Fruit fly (Drosophila melanogaster): ENCODE results near the gene NijA.

Gene NijA

DNA sequence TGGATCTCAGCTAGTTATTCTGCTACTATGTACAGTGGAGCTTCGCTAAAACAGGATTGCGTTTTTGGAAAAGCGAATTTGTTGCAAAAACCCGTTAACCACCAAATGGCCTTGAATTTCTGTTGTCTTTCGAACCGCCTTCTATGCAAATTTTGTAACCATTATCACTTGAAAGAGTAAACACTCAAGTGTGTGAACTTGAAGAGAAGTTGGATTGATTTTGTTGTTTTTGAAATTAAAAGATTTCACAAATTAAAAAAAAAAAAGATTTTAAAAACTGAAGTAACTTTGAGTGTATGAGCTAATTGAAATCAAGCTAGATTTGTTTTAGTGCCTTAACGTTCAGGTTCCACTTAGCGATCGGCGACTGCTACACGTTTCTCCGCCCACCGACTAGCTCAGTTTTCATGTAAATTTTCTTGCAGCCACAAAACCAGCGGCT is 12.8 kb downstream of the NijA start (continued):
- TF ChIP-seq CG9876 (GFP tag; optimal IDR thresholded peaks at IDR 0.05) (peak; percentile 43), hth (optimal IDR thresholded peaks at IDR 0.05) (no peak), Ptx1 (GFP tag; IDR thresholded peaks at IDR 0.05) (peak; percentile 84), Atf3 (GFP tag; optimal IDR thresholded peaks at IDR 0.05) (peak; percentile 4), C15 (GFP tag; IDR thresholded peaks at IDR 0.05) (no peak), sob (GFP tag; IDR thresholded peaks at IDR 0.05) (0 out of 2 replicates have a peak, but pooled peaks have one; percentile 53), Aef1 (GFP tag; IDR thresholded peaks at IDR 0.05) (no peak; the same call in 2 of the 3 replicates), scrt (GFP tag; optimal IDR thresholded peaks at IDR 0.05) (peak; percentile 25), CG15514 (GFP tag; optimal IDR thresholded peaks at IDR 0.05) (peak; percentile 52), CG12155 (GFP tag; optimal IDR thresholded peaks at IDR 0.05) (no peak), cato (GFP tag; optimal IDR thresholded peaks at IDR 0.05; ENCODE audit: borderline replicate concordance) (peak; percentile 1), repo (GFP tag; optimal IDR thresholded peaks at IDR 0.05) (peak; percentile 61), ken (GFP tag; IDR thresholded peaks at IDR 0.05) (peak; percentile 64; the same call in 2 of the 3 replicates), ab (GFP tag; optimal IDR thresholded peaks at IDR 0.05) (no peak), CG7372 (GFP tag; IDR thresholded peaks at IDR 0.05) (peak; percentile 42; the same call in 1 of the 2 replicates), ara (GFP tag; IDR thresholded peaks at IDR 0.05) (peak; percentile 66; the same call in 1 of the 2 replicates), Atf6 (GFP tag; IDR thresholded peaks at IDR 0.05) (peak; percentile 68), kay (GFP tag; optimal IDR thresholded peaks at IDR 0.05) (no peak), Dip2 (GFP tag; IDR thresholded peaks at IDR 0.05) (no peak), CG17829 (tag; optimal IDR thresholded peaks at IDR 0.05) (peak; percentile 25), Nf-YA (GFP tag; IDR thresholded peaks at IDR 0.05) (peak; percentile 48), Dip3 (GFP tag; optimal IDR thresholded peaks at IDR 0.05) (peak; percentile 36), usp (GFP tag; optimal IDR thresholded peaks at IDR 0.05) (no peak), Myb (GFP tag; optimal IDR thresholded peaks at IDR 0.05) (peak; percentile 41), h (optimal IDR thresholded peaks at IDR 0.05) (no peak), Optix (GFP tag; IDR thresholded peaks at IDR 0.05) (peak; percentile 62; the same call in 1 of the 3 replicates), CG30020 (tag; optimal IDR thresholded peaks at IDR 0.05) (no peak), CkIIα-i1 (GFP tag; IDR thresholded peaks at IDR 0.05) (no peak), Med (GFP tag) (peak; percentile 97), CG17359 (tag; optimal IDR thresholded peaks at IDR 0.05) (peak; percentile 80), caup (GFP tag; optimal IDR thresholded peaks at IDR 0.05; ENCODE audit: severe bottlenecking) (peak; percentile 71), CG8388 (GFP tag; optimal IDR thresholded peaks at IDR 0.05) (peak; percentile 58), HLH3B (GFP tag; IDR thresholded peaks at IDR 0.05) (peak; percentile 60), phol (tag; optimal IDR thresholded peaks at IDR 0.05) (peak; percentile 81), CG32767 (GFP tag; IDR thresholded peaks at IDR 0.05) (peak; percentile 54; the same call in 1 of the 2 replicates), Meics (GFP tag; optimal IDR thresholded peaks at IDR 0.05) (peak; percentile 77), sqz (GFP tag; optimal IDR thresholded peaks at IDR 0.05) (peak; percentile 20), CG17361 (GFP tag; IDR thresholded peaks at IDR 0.05) (peak; percentile 84), az2 (GFP tag; optimal IDR thresholded peaks at IDR 0.05) (peak; percentile 46), zfh1 (GFP tag; IDR thresholded peaks at IDR 0.05) (peak; percentile 64; the same call in 2 of the 3 replicates), chif (GFP tag; optimal IDR thresholded peaks at IDR 0.05) (peak; percentile 29 to 39), Oli (tag; optimal IDR thresholded peaks at IDR 0.05) (peak; percentile 80), knrl (GFP tag; IDR thresholded peaks at IDR 0.05; ENCODE audit: partially characterized antibody) (no peak), CG10654 (GFP tag; optimal IDR thresholded peaks at IDR 0.05) (peak; percentile 61), CG1233 (GFP tag; optimal IDR thresholded peaks at IDR 0.05) (peak; percentile 58), kah (GFP tag; optimal IDR thresholded peaks at IDR 0.05) (no peak), YL-1 (GFP tag; optimal IDR thresholded peaks at IDR 0.05) (no peak), chinmo (GFP tag; IDR thresholded peaks at IDR 0.05; ENCODE audit: partially characterized antibody) (no peak), CG11723 (GFP tag; optimal IDR thresholded peaks at IDR 0.05) (peak; percentile 21), row (GFP tag; IDR thresholded peaks at IDR 0.05) (peak; percentile 68), CG7839 (tag; optimal IDR thresholded peaks at IDR 0.05) (peak; percentile 86), Dref (GFP tag; IDR thresholded peaks at IDR 0.05) (no peak)
